Worm (Caenorhabditis elegans): ENCODE data around the gene insc-1.

ce11 chrII:7379021-7379420 is 20.3 kb downstream of the insc-1 start, which contains the start of gene C07D10.6:
- no peak for TF ChIP-seq sea-1 (GFP tag; conservative IDR thresholded peaks at IDR 0.05)
- no peak for TF ChIP-seq ama-1 (optimal IDR thresholded peaks at IDR 0.05)
- no peak for TF ChIP-seq ets-7 (tag; optimal IDR thresholded peaks at IDR 0.05)
- TF ChIP-seq tra-4 (tag; optimal IDR thresholded peaks at IDR 0.05), result no peak
- no peak for TF ChIP-seq hnd-1 (tag; optimal IDR thresholded peaks at IDR 0.05)
- TF ChIP-seq F13C5.2 (tag; optimal IDR thresholded peaks at IDR 0.05), result no peak
- TF ChIP-seq tbx-37 (GFP tag; conservative IDR thresholded peaks at IDR 0.05), result no peak
- no peak for TF ChIP-seq flt-1 (GFP tag; IDR thresholded peaks at IDR 0.05)
- TF ChIP-seq ceh-13 (GFP tag; optimal IDR thresholded peaks at IDR 0.05), result no peak

Data from whole organism, early embryonic.